Worm (Caenorhabditis elegans) whole organism, L4 larva: Measurements from ENCODE around the gene Y54F10AL.1.

Experiments
- aha-1 ChIP-seq: fragments of 150-350 bp; peaks from one replicate; lab custom pipeline; 2014; ENCODE audit warnings: missing biosample characterization, missing genetic modification characterization
- fkh-10 ChIP-seq: fragments of 150-350 bp; optimal IDR thresholded peaks from 2 replicates; lab custom pipeline; 2014; ENCODE audit warnings: missing biosample characterization, missing genetic modification reagents, missing genetic modification characterization

Gene Y54F10AL.1

DNA sequence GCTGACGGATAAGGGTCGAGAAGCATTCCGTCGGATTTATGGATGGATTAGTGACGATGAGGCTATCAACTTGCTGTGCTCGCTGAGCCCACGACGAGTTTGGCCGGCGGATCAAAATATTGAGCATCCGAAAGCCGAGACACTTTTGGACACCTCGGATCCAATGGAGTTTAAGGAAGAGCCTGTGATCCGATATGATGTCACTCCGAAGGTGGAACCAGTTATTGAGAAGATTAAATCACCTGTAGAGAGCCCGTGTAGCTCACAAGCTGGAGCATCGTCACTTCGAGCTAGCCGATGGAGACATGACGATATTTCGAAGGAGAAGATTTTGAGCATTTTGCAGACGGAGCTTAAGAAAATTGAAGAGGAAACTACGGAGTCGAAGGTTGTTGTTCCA is 53.0 kb downstream of the Y54F10AL.1 start:
- TF ChIP-seq fkh-10 (GFP tag; lab: Kevin White, UChicago), result no peak
- TF ChIP-seq aha-1 (tag; lab: Kevin White, UChicago), result peak; percentile 93
